Fruit fly (Drosophila melanogaster): ENCODE results near the gene CG42541.

dm6 chrX:3874949-3875348, 55.4 kb downstream of the CG42541 start:
- TF ChIP-seq Sp1 (GFP tag; optimal IDR thresholded peaks at IDR 0.05) (no peak), sv (GFP tag; optimal IDR thresholded peaks at IDR 0.05) (no peak), Dfd (GFP tag; optimal IDR thresholded peaks at IDR 0.05) (no peak), woc (GFP tag; optimal IDR thresholded peaks at IDR 0.05) (no peak), fru (GFP tag; optimal IDR thresholded peaks at IDR 0.05) (no peak), pan (optimal IDR thresholded peaks at IDR 0.05) (no peak), Vsx2 (GFP tag; optimal IDR thresholded peaks at IDR 0.05; ENCODE audit: partially characterized antibody) (no peak), foxo (GFP tag; optimal IDR thresholded peaks at IDR 0.05) (no peak), Rel (GFP tag; optimal IDR thresholded peaks at IDR 0.05) (no peak), Rel (tag; optimal IDR thresholded peaks at IDR 0.05) (no peak), rgr (GFP tag; optimal IDR thresholded peaks at IDR 0.05) (no peak), br (GFP tag; optimal IDR thresholded peaks at IDR 0.05) (no peak)

Measured in whole organism, wandering third instar larva.